Fruit fly (Drosophila melanogaster): Measurements from ENCODE around the gene CG1737.
A peak's percentile ranks its signal among the peaks of the same experiment; 100 is the strongest.

Gene CG1737

dm6 chrX:11384023-11384444 is 33.6 kb downstream of the CG1737 start (continued):
- TF ChIP-seq Sin3A (optimal IDR thresholded peaks at IDR 0.05): no peak
- peak; percentile 27 for TF ChIP-seq CG18262 (tag; optimal IDR thresholded peaks at IDR 0.05)
- TF ChIP-seq tgo (GFP tag; IDR thresholded peaks at IDR 0.05): peak; percentile 79
- TF ChIP-seq CG10543 (GFP tag; optimal IDR thresholded peaks at IDR 0.05): peak; percentile 62
- TF ChIP-seq CG15514 (GFP tag; optimal IDR thresholded peaks at IDR 0.05): peak; percentile 68
- peak; percentile 86 for TF ChIP-seq dysf (GFP tag; IDR thresholded peaks at IDR 0.05)
- peak; percentile 21 for TF ChIP-seq exex (tag; optimal IDR thresholded peaks at IDR 0.05)
- no peak for TF ChIP-seq Vsx1 (GFP tag; optimal IDR thresholded peaks at IDR 0.05)
- TF ChIP-seq Tbp (GFP tag; optimal IDR thresholded peaks at IDR 0.05): no peak
- TF ChIP-seq NC2α (GFP tag; optimal IDR thresholded peaks at IDR 0.05): no peak
- TF ChIP-seq dm (GFP tag; optimal IDR thresholded peaks at IDR 0.05): no peak
- TF ChIP-seq Doc2 (GFP tag; IDR thresholded peaks at IDR 0.05): no peak
- TF ChIP-seq CG42726 (GFP tag; IDR thresholded peaks at IDR 0.05; ENCODE audit: partially characterized antibody): no peak
- no peak for TF ChIP-seq Dfd (GFP tag; optimal IDR thresholded peaks at IDR 0.05)
- TF ChIP-seq CG8765 (GFP tag; IDR thresholded peaks at IDR 0.05): no peak
- TF ChIP-seq cas (GFP tag; IDR thresholded peaks at IDR 0.05): peak; percentile 56; the same call in 1 of the 2 replicates
- TF ChIP-seq nerfin-2 (GFP tag; IDR thresholded peaks at IDR 0.05; ENCODE audit: partially characterized antibody): no peak
- TF ChIP-seq CG16815 (GFP tag; optimal IDR thresholded peaks at IDR 0.05): peak; percentile 18
- peak; percentile 61 for TF ChIP-seq CG8924 (tag; optimal IDR thresholded peaks at IDR 0.05)
- peak; percentile 51; the same call in 1 of the 2 replicates for TF ChIP-seq ttk (GFP tag; IDR thresholded peaks at IDR 0.05)
- peak; percentile 43 for TF ChIP-seq chn (GFP tag; optimal IDR thresholded peaks at IDR 0.05)
- peak; percentile 74 for TF ChIP-seq klu (GFP tag; IDR thresholded peaks at IDR 0.05)
- TF ChIP-seq CG11723 (GFP tag; optimal IDR thresholded peaks at IDR 0.05): no peak
- TF ChIP-seq ap (GFP tag; IDR thresholded peaks at IDR 0.05): peak; percentile 59
- no peak for TF ChIP-seq CG5245 (GFP tag; optimal IDR thresholded peaks at IDR 0.05)
- TF ChIP-seq pzg (GFP tag; optimal IDR thresholded peaks at IDR 0.05): no peak
- TF ChIP-seq CG10565 (GFP tag; optimal IDR thresholded peaks at IDR 0.05): no peak
- TF ChIP-seq CG17186 (GFP tag; optimal IDR thresholded peaks at IDR 0.05): no peak
- peak; percentile 51 for TF ChIP-seq onecut (GFP tag; IDR thresholded peaks at IDR 0.05)
- TF ChIP-seq CHES-1-like (GFP tag; optimal IDR thresholded peaks at IDR 0.05): no peak
- TF ChIP-seq Fer3 (tag; optimal IDR thresholded peaks at IDR 0.05): peak; percentile 77
- peak; percentile 58; the same call in 1 of the 2 replicates for TF ChIP-seq rib (GFP tag; IDR thresholded peaks at IDR 0.05)
- 0 out of 3 replicates have a peak, but pooled peaks have one; percentile 49 for TF ChIP-seq C15 (GFP tag; IDR thresholded peaks at IDR 0.05)
- TF ChIP-seq CG9932 (GFP tag; IDR thresholded peaks at IDR 0.05): peak; percentile 90
- peak; percentile 66 for TF ChIP-seq ssp (GFP tag; IDR thresholded peaks at IDR 0.05)
- TF ChIP-seq CG43689 (GFP tag; IDR thresholded peaks at IDR 0.05): no peak
- TF ChIP-seq Lpt (GFP tag; optimal IDR thresholded peaks at IDR 0.05): no peak
- TF ChIP-seq dmrt99B (tag; optimal IDR thresholded peaks at IDR 0.05): peak; percentile 76
- no peak for TF ChIP-seq CG7271 (tag; optimal IDR thresholded peaks at IDR 0.05)
- peak; percentile 54 for TF ChIP-seq tin (GFP tag; optimal IDR thresholded peaks at IDR 0.05)
- peak; percentile 56; the same call in 1 of the 3 replicates for TF ChIP-seq CG11093 (GFP tag; IDR thresholded peaks at IDR 0.05)
- no peak for TF ChIP-seq fd64A (GFP tag; optimal IDR thresholded peaks at IDR 0.05)
- TF ChIP-seq Opbp (GFP tag; IDR thresholded peaks at IDR 0.05; ENCODE audit: partially characterized antibody): no peak
- no peak for TF ChIP-seq ab (GFP tag; optimal IDR thresholded peaks at IDR 0.05)
- TF ChIP-seq unpg (GFP tag; optimal IDR thresholded peaks at IDR 0.05): peak; percentile 69
- no peak for TF ChIP-seq mld (GFP tag; IDR thresholded peaks at IDR 0.05; ENCODE audit: partially characterized antibody)
- TF ChIP-seq CG17328 (GFP tag; IDR thresholded peaks at IDR 0.05): peak; percentile 44; the same call in 1 of the 2 replicates
- TF ChIP-seq gfzf (GFP tag; optimal IDR thresholded peaks at IDR 0.05): no peak
- peak; percentile 52 for TF ChIP-seq schlank (tag; optimal IDR thresholded peaks at IDR 0.05)
- no peak for TF ChIP-seq inv (GFP tag; IDR thresholded peaks at IDR 0.05; ENCODE audit: partially characterized antibody)
- TF ChIP-seq HHEX (GFP tag; optimal IDR thresholded peaks at IDR 0.05): peak; percentile 71
